Worm (Caenorhabditis elegans) whole organism, early embryonic: ENCODE data around the gene C27C12.3.

Source experiments
- B0310.2 ChIP-seq: sonication (generic microtip); optimal IDR thresholded peaks from 2 replicates; lab custom pipeline; 2016; ENCODE audit warnings: mild to moderate bottlenecking, missing genetic modification characterization, missing compliant biosample characterization
- F13C5.2 ChIP-seq: sonication (generic microtip); optimal IDR thresholded peaks from 2 replicates; lab custom pipeline; 2017; ENCODE audit warnings: mild to moderate bottlenecking, missing genetic modification characterization, inconsistent platforms, missing compliant biosample characterization
- aly-1 ChIP-seq: sonication (generic microtip); optimal IDR thresholded peaks from 2 replicates; lab custom pipeline; 2016; ENCODE audit warnings: missing genetic modification characterization, missing compliant biosample characterization
- ama-1 ChIP-seq: fragments of 150-350 bp; optimal IDR thresholded peaks from 2 replicates; lab custom pipeline; 2014
- ceh-13 ChIP-seq: fragments of 200-800 bp; sonication (Bioruptor generic); optimal IDR thresholded peaks from 2 replicates; lab custom pipeline; 2018; ENCODE audit warnings: mild to moderate bottlenecking, missing genetic modification characterization, missing compliant biosample characterization
- ceh-36 ChIP-seq: sonication (generic microtip); optimal IDR thresholded peaks from 2 replicates; lab custom pipeline; 2016; ENCODE audit warnings: missing genetic modification characterization, inconsistent platforms, missing compliant biosample characterization
- ets-7 ChIP-seq: sonication (generic microtip); optimal IDR thresholded peaks from 2 replicates; lab custom pipeline; 2016; ENCODE audit warnings: missing genotype, missing genetic modification characterization, missing compliant biosample characterization
- flt-1 ChIP-seq: fragments of 200-800 bp; sonication (Bioruptor generic); IDR thresholded peaks from 2 replicates; pipeline ENCODE4 v1.3.6; 2022; ENCODE audit warnings: missing genetic modification characterization, missing compliant biosample characterization
- hmbx-1 ChIP-seq: sonication (generic microtip); optimal IDR thresholded peaks from 2 replicates; lab custom pipeline; 2016; ENCODE audit warnings: mild to moderate bottlenecking, missing genetic modification characterization, missing compliant biosample characterization
- hmg-4 ChIP-seq: fragments of 200-800 bp; sonication (Bioruptor generic); optimal IDR thresholded peaks from 2 replicates; lab custom pipeline; 2018; ENCODE audit warnings: mild to moderate bottlenecking, missing genetic modification characterization, missing compliant biosample characterization
- hnd-1 ChIP-seq: sonication (generic microtip); optimal IDR thresholded peaks from 2 replicates; lab custom pipeline; 2016; ENCODE audit warnings: missing genetic modification characterization, missing compliant biosample characterization
- pes-1 ChIP-seq: fragments of 200-800 bp; sonication (Bioruptor generic); IDR thresholded peaks from 2 replicates; pipeline ENCODE4 v1.3.6; 2022; ENCODE audit warnings: missing genetic modification reagents, missing genetic modification characterization, missing compliant biosample characterization
- scrt-1 ChIP-seq: fragments of 200-800 bp; sonication (Bioruptor generic); IDR thresholded peaks from 2 replicates; pipeline ENCODE4 v1.3.6; 2022; ENCODE audit warnings: missing genetic modification characterization, missing compliant biosample characterization
- sea-1 ChIP-seq: fragments of 200-800 bp; sonication (Bioruptor generic); conservative IDR thresholded peaks from 2 replicates; pipeline ENCODE4 v1.3.6; 2022; ENCODE audit warnings: missing genetic modification characterization, missing compliant biosample characterization
- tbx-11 ChIP-seq: fragments of 200-800 bp; sonication (Bioruptor generic); IDR thresholded peaks from 2 replicates; pipeline ENCODE4 v1.3.6; 2022; ENCODE audit warnings: missing genetic modification characterization, missing compliant biosample characterization
- tbx-37 ChIP-seq: fragments of 200-800 bp; sonication (Bioruptor generic); conservative IDR thresholded peaks from 2 replicates; pipeline ENCODE4 v1.3.6; 2022; ENCODE audit warnings: missing genetic modification reagents, missing genetic modification characterization, missing compliant biosample characterization
- tra-4 ChIP-seq: sonication (generic microtip); optimal IDR thresholded peaks from 2 replicates; lab custom pipeline; 2017; ENCODE audit warnings: missing genetic modification characterization, missing compliant biosample characterization

The C27C12.3 gene

ce11 chrX:14871780-14872179, 6.1 kb upstream of the C27C12.3 start, which contains the start of gene F31F6.2:
F31F6.2 (minus strand) TSS chrX:14871880.
- TF ChIP-seq hmg-4 (GFP tag; lab: Kevin White, UChicago) (no peak), ama-1 (lab: Kevin White, UChicago) (no peak), hnd-1 (tag; lab: Kevin White, UChicago) (no peak), flt-1 (GFP tag; lab: Robert Waterston, UW) (no peak), tbx-11 (no peak), tra-4 (no peak)

- TF ChIP-seq pes-1 (GFP tag; lab: Robert Waterston, UW) (no peak), ama-1 (lab: Kevin White, UChicago) (no peak), sea-1 (GFP tag; lab: Robert Waterston, UW) (no peak), hmbx-1 (tag; lab: Kevin White, UChicago) (no peak), hnd-1 (tag; lab: Kevin White, UChicago) (no peak), tra-4 (no peak), scrt-1 (GFP tag; lab: Robert Waterston, UW) (no peak), F13C5.2 (tag; lab: Kevin White, UChicago) (no peak), B0310.2 (tag; lab: Kevin White, UChicago) (no peak), flt-1 (GFP tag; lab: Robert Waterston, UW) (no peak), ceh-36 (no peak), tbx-11 (no peak), hmg-4 (GFP tag; lab: Kevin White, UChicago) (no peak), ets-7 (no peak), aly-1 (tag; lab: Kevin White, UChicago) (no peak), ceh-13 (GFP tag; lab: Kevin White, UChicago) (no peak), tbx-37 (no peak)
These were observed 2.6 kb upstream of the C27C12.3 start, which contains the start of gene F31F6.1 for ce11 chrX:14868200-14868599. F31F6.1 (minus strand) TSS chrX:14868300.

- TF ChIP-seq pes-1 (GFP tag; lab: Robert Waterston, UW), result no peak
- no peak for TF ChIP-seq ceh-36
- TF ChIP-seq hnd-1 (tag; lab: Kevin White, UChicago), result no peak
- TF ChIP-seq sea-1 (GFP tag; lab: Robert Waterston, UW), result no peak
- TF ChIP-seq hmg-4 (GFP tag; lab: Kevin White, UChicago), result no peak
- TF ChIP-seq ceh-13 (GFP tag; lab: Kevin White, UChicago), result no peak
- no peak for TF ChIP-seq ama-1 (lab: Kevin White, UChicago)
- no peak for TF ChIP-seq tra-4
- TF ChIP-seq aly-1 (tag; lab: Kevin White, UChicago), result no peak
- TF ChIP-seq B0310.2 (tag; lab: Kevin White, UChicago), result no peak
- no peak for TF ChIP-seq F13C5.2 (tag; lab: Kevin White, UChicago)
- no peak for TF ChIP-seq flt-1 (GFP tag; lab: Robert Waterston, UW)
- no peak for TF ChIP-seq tbx-11
- no peak for TF ChIP-seq hmbx-1 (tag; lab: Kevin White, UChicago)
- TF ChIP-seq ets-7, result no peak
- no peak for TF ChIP-seq tbx-37
These were observed 3.9 kb downstream of the C27C12.3 start, which contains the start of gene dmd-4 for ce11 chrX:14861752-14862151. dmd-4 (minus strand) TSS chrX:14861852.

- no peak for TF ChIP-seq hnd-1 (tag; lab: Kevin White, UChicago)
- peak; percentile 67 for TF ChIP-seq F13C5.2 (tag; lab: Kevin White, UChicago)
- TF ChIP-seq tbx-37, result peak; percentile 58; the same call in 1 of the 2 replicates
- no peak for TF ChIP-seq sea-1 (GFP tag; lab: Robert Waterston, UW)
- TF ChIP-seq scrt-1 (GFP tag; lab: Robert Waterston, UW), result no peak
- no peak for TF ChIP-seq ceh-13 (GFP tag; lab: Kevin White, UChicago)
- TF ChIP-seq hmg-4 (GFP tag; lab: Kevin White, UChicago), result peak; percentile 67
These were observed 11.9 kb downstream of the C27C12.3 start, which contains the start of the genes C27C12.1 and C27C12.4 for ce11 chrX:14853712-14854217. C27C12.1 (minus strand) TSS chrX:14853762. C27C12.4 (plus strand) TSS chrX:14854086.

- TF ChIP-seq ets-7 (no peak), scrt-1 (GFP tag; lab: Robert Waterston, UW) (no peak), flt-1 (GFP tag; lab: Robert Waterston, UW) (no peak), ama-1 (lab: Kevin White, UChicago) (no peak), ceh-36 (no peak), F13C5.2 (tag; lab: Kevin White, UChicago) (no peak), hnd-1 (tag; lab: Kevin White, UChicago) (no peak), tbx-11 (no peak)
These were observed 13.7 kb downstream of the C27C12.3 start for ce11 chrX:14851904-14852303.

- TF ChIP-seq tbx-11, result no peak
- TF ChIP-seq hnd-1 (tag; lab: Kevin White, UChicago), result no peak
- TF ChIP-seq ets-7, result no peak
- TF ChIP-seq ceh-13 (GFP tag; lab: Kevin White, UChicago), result no peak
- TF ChIP-seq scrt-1 (GFP tag; lab: Robert Waterston, UW), result no peak
- TF ChIP-seq B0310.2 (tag; lab: Kevin White, UChicago), result no peak
- TF ChIP-seq tra-4, result no peak
- TF ChIP-seq aly-1 (tag; lab: Kevin White, UChicago), result no peak
- no peak for TF ChIP-seq hmg-4 (GFP tag; lab: Kevin White, UChicago)
- TF ChIP-seq hmbx-1 (tag; lab: Kevin White, UChicago), result no peak
- TF ChIP-seq sea-1 (GFP tag; lab: Robert Waterston, UW), result no peak
- TF ChIP-seq tbx-37, result no peak
- TF ChIP-seq ceh-36, result no peak
- TF ChIP-seq pes-1 (GFP tag; lab: Robert Waterston, UW), result no peak
- no peak for TF ChIP-seq F13C5.2 (tag; lab: Kevin White, UChicago)
These were observed 16.6 kb downstream of the C27C12.3 start, which contains the start of gene acd-3 for ce11 chrX:14849054-14849453. acd-3 (plus strand) TSS chrX:14849275.

ce11 chrX:14845637-14846036, 20.0 kb downstream of the C27C12.3 start, which contains the start of gene egrh-1:
egrh-1 (plus strand) TSS chrX:14845937.
- TF ChIP-seq hmg-4 (GFP tag; lab: Kevin White, UChicago) (no peak), ceh-13 (GFP tag; lab: Kevin White, UChicago) (no peak), hnd-1 (tag; lab: Kevin White, UChicago) (no peak), B0310.2 (tag; lab: Kevin White, UChicago) (no peak), sea-1 (GFP tag; lab: Robert Waterston, UW) (no peak), scrt-1 (GFP tag; lab: Robert Waterston, UW) (no peak), tra-4 (no peak)
